Fruit fly (Drosophila melanogaster) whole organism, pupa: ENCODE data around the gene rtet.

Experiments
- CG10348 ChIP-seq: fragments of 200-800 bp; sonication (Bioruptor generic); IDR thresholded peaks from 2 replicates; pipeline ENCODE4 v1.3.6; 2022; ENCODE audit warnings: missing biosample characterization, missing genetic modification characterization
- CG12605 ChIP-seq: fragments of 200-800 bp; sonication (Bioruptor generic); IDR thresholded peaks from 2 replicates; pipeline ENCODE4 v1.3.6; 2022; ENCODE audit warnings: missing biosample characterization, missing genetic modification characterization
- CG13204 ChIP-seq: fragments of 200-800 bp; sonication (Bioruptor generic); optimal IDR thresholded peaks from 2 replicates; lab custom pipeline; 2018; ENCODE audit warnings: missing biosample characterization, mild to moderate bottlenecking, missing genetic modification characterization, moderate library complexity
- CG14655 ChIP-seq: fragments of 200-800 bp; sonication (Bioruptor generic); optimal IDR thresholded peaks from 3 replicates; lab custom pipeline; 2017; ENCODE audit warnings: mild to moderate bottlenecking, missing biosample characterization, missing genetic modification reagents, missing genetic modification characterization
- CG15710 ChIP-seq: fragments of 200-800 bp; sonication (Bioruptor generic); optimal IDR thresholded peaks from 2 replicates; lab custom pipeline; 2018; ENCODE audit warnings: missing biosample characterization, mild to moderate bottlenecking, missing genetic modification characterization, moderate library complexity
- CG17806 ChIP-seq: fragments of 200-800 bp; sonication (Bioruptor generic); optimal IDR thresholded peaks from 2 replicates; lab custom pipeline; 2018; ENCODE audit warnings: missing biosample characterization, mild to moderate bottlenecking, missing genetic modification characterization, moderate library complexity
- CG32121 ChIP-seq: fragments of 200-800 bp; sonication (Bioruptor generic); IDR thresholded peaks from 2 replicates; pipeline ENCODE4 v1.3.6; 2022; ENCODE audit warnings: missing biosample characterization, missing genetic modification characterization
- CG34367 ChIP-seq: fragments of 200-800 bp; sonication (Bioruptor generic); optimal IDR thresholded peaks from 2 replicates; lab custom pipeline; 2018; ENCODE audit warnings: missing biosample characterization, mild to moderate bottlenecking, missing genetic modification characterization
- CG4496 ChIP-seq: fragments of 200-800 bp; sonication (Bioruptor generic); IDR thresholded peaks from 3 replicates; pipeline ENCODE4 v1.3.6; 2022; ENCODE audit warnings: missing biosample characterization, missing genetic modification characterization
- CG8159 ChIP-seq: fragments of 200-800 bp; sonication (Bioruptor generic); optimal IDR thresholded peaks from 3 replicates; lab custom pipeline; 2018; ENCODE audit warnings: missing biosample characterization, mild to moderate bottlenecking, missing genetic modification characterization, moderate library complexity
- CG8301 ChIP-seq: fragments of 200-800 bp; sonication (Bioruptor generic); optimal IDR thresholded peaks from 2 replicates; lab custom pipeline; 2018; ENCODE audit warnings: missing biosample characterization, mild to moderate bottlenecking, missing genetic modification characterization
- CG9948 ChIP-seq: fragments of 200-800 bp; sonication (Bioruptor generic); optimal IDR thresholded peaks from 2 replicates; lab custom pipeline; 2018; ENCODE audit warnings: missing biosample characterization, mild to moderate bottlenecking, missing genetic modification characterization, moderate library complexity
- D1 ChIP-seq: fragments of 200-800 bp; sonication (Bioruptor generic); optimal IDR thresholded peaks from 2 replicates; lab custom pipeline; 2018; ENCODE audit warnings: missing biosample characterization, mild to moderate bottlenecking, missing genetic modification characterization, moderate library complexity
- EcR ChIP-seq: fragments of 200-800 bp; sonication (Bioruptor generic); optimal IDR thresholded peaks from 3 replicates; lab custom pipeline; 2019; ENCODE audit warnings: missing biosample characterization, missing genetic modification characterization, mild to moderate bottlenecking, moderate library complexity, missing genetic modification reagents
- Ets98B ChIP-seq: fragments of 200-800 bp; sonication (Bioruptor generic); IDR thresholded peaks from 2 replicates; pipeline ENCODE4 v1.3.6; 2022; ENCODE audit warnings: missing biosample characterization, missing genetic modification characterization
- Pif1A ChIP-seq: fragments of 200-800 bp; sonication (Bioruptor generic); optimal IDR thresholded peaks from 3 replicates; lab custom pipeline; 2016; ENCODE audit warnings: missing biosample characterization, missing genetic modification characterization
- Pif1B ChIP-seq: fragments of 200-800 bp; sonication (Bioruptor generic); optimal IDR thresholded peaks from 3 replicates; lab custom pipeline; 2016; ENCODE audit warnings: missing biosample characterization, missing genetic modification characterization
- Snoo ChIP-seq: fragments of 200-800 bp; sonication (Bioruptor generic); optimal IDR thresholded peaks from 3 replicates; lab custom pipeline; 2017; ENCODE audit warnings: missing biosample characterization, mild to moderate bottlenecking, missing genetic modification characterization, inconsistent platforms
- fd96Ca ChIP-seq: fragments of 200-800 bp; sonication (Bioruptor generic); IDR thresholded peaks from 3 replicates; pipeline ENCODE4 v1.3.6; 2022; ENCODE audit warnings: missing biosample characterization, missing genetic modification characterization
- gl ChIP-seq: fragments of 200-800 bp; sonication (Bioruptor generic); optimal IDR thresholded peaks from 2 replicates; lab custom pipeline; 2018; ENCODE audit warnings: missing biosample characterization, mild to moderate bottlenecking, missing genetic modification characterization
- rn ChIP-seq: fragments of 200-800 bp; sonication (Bioruptor generic); IDR thresholded peaks from 2 replicates; pipeline ENCODE4 v1.3.6; 2022; ENCODE audit warnings: missing biosample characterization, missing genetic modification characterization

Gene rtet

dm6 chr3R:21107907-21108591 is at the start of gene rtet, which contains the start of gene Sec15:
Gene rtet, plus strand, starts transcription at chr3R:21108446.
Gene Sec15, minus strand, starts transcription at chr3R:21107972.
- TF ChIP-seq CG34367 (tag; lab: Kevin White, UChicago) (peak; percentile 27), CG8159 (tag; lab: Kevin White, UChicago) (no peak), CG17806 (tag; lab: Kevin White, UChicago) (peak; percentile 6), fd96Ca (GFP tag; lab: Robert Waterston, UW) (peak; percentile 66), Pif1A (GFP tag; lab: Kevin White, UChicago) (no peak), rn (no peak), Pif1B (no peak), Ets98B (GFP tag; lab: Robert Waterston, UW) (peak; percentile 58), CG4496 (GFP tag; lab: Robert Waterston, UW) (peak; percentile 63; the same call in 1 of the 3 replicates), CG10348 (GFP tag; lab: Robert Waterston, UW) (no peak), CG13204 (GFP tag; lab: Kevin White, UChicago) (no peak), CG15710 (peak; percentile 47), Snoo (tag; lab: Kevin White, UChicago) (no peak), CG14655 (no peak), CG9948 (tag; lab: Kevin White, UChicago) (peak; percentile 30), CG8301 (tag; lab: Kevin White, UChicago) (no peak), gl (tag; lab: Kevin White, UChicago) (no peak), EcR (GFP tag; lab: Kevin White, UChicago) (no peak), CG12605 (peak; percentile 27; the same call in 1 of the 2 replicates), D1 (tag; lab: Kevin White, UChicago) (no peak), CG32121 (GFP tag; lab: Robert Waterston, UW) (peak; percentile 52)

DNA sequence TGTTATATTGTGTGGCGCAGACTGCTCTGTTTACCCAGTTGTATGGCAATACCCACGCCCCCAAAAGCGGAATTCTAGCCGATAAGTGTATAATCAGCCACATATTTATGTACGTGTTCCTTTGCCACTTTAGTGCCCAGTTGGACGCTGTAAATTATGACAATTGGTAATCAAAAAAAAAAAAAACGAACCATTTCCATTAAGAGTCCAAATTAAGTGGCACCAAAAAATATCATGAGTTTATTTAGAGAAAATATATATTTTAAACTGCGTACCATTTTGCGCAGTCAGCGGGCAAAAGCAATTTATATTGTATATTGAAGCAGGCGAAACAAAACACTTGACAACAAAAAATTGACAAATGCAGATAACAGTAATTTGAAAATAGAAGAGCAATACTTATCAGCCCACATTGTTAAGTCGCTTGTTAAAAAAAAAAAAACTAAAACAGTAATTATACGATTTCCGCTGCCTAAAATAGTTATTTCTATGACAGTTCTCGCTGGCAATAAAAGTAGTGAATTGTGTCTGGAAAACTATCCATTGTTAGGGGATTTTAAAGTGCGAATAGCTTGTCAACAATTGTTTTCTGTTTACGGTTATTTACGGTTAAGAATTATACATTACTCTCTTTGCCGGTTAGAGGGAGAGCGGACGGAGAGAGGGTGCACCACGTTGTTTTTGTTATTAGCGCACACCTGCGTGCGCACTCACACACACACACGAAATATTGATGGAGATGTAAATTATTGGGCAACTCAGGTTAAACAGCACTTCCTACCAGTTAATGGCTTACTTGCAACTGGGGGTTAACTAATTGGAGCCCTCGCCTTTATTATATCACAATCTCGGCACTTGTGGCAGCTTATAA is 48.5 kb upstream of the rtet start:
- TF ChIP-seq CG9948 (tag; lab: Kevin White, UChicago) (no peak), Pif1A (GFP tag; lab: Kevin White, UChicago) (no peak), CG4496 (GFP tag; lab: Robert Waterston, UW) (no peak), Ets98B (GFP tag; lab: Robert Waterston, UW) (no peak), D1 (tag; lab: Kevin White, UChicago) (no peak), CG8159 (tag; lab: Kevin White, UChicago) (no peak), CG15710 (no peak), CG32121 (GFP tag; lab: Robert Waterston, UW) (no peak), CG34367 (tag; lab: Kevin White, UChicago) (no peak), gl (tag; lab: Kevin White, UChicago) (no peak), Snoo (tag; lab: Kevin White, UChicago) (no peak), CG13204 (GFP tag; lab: Kevin White, UChicago) (no peak), CG10348 (GFP tag; lab: Robert Waterston, UW) (no peak), CG14655 (no peak), CG17806 (tag; lab: Kevin White, UChicago) (no peak), EcR (GFP tag; lab: Kevin White, UChicago) (no peak), Pif1B (no peak), fd96Ca (GFP tag; lab: Robert Waterston, UW) (no peak), rn (no peak)

DNA sequence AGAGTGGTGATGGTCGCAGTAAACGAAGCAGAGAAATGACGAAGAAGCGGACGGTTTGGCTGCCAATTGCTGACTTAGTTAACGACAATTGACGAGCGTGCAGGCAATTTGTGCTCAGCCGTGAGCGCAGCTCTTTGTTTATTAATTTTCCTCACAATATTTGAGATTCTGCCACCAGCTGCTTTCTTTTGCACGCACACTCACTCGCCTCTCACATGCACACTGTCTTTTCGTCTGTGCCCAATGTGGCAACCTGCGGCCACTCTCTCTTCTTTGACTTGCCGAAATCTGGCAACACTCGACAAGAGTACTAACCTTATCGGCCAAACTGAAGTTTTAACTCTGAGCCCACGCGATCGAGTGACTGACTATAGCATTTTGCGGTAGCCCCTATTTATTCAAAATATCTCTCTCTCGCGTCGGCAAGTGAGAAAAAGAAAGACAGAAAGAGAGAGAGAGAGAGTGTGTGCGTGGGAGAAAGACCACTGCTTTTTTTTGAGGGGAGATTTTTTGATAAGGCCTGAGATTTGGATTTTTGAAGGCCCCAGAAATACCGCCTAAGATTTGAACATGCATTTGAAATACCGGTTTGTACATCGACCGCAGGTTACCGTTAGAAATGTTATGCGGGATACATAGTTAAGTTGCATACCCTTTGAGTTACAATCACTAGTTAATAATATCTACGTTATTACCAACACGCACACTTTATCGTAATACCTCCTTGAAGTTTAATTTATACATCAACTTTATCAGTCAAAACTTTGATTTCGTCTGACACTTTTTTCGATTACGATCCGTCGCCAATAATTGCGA is 47.6 kb upstream of the rtet start, which contains the start of gene Mvl:
Gene Mvl, minus strand, starts transcription at position 371 of the 816 bp plus-strand sequence.
- TF ChIP-seq EcR (GFP tag; lab: Kevin White, UChicago) (peak; percentile 86), CG4496 (GFP tag; lab: Robert Waterston, UW) (peak; percentile 55; the same call in 2 of the 3 replicates), CG17806 (tag; lab: Kevin White, UChicago) (no peak), CG12605 (0 out of 2 replicates have a peak, but pooled peaks have one; percentile 12), Ets98B (GFP tag; lab: Robert Waterston, UW) (peak; percentile 41; the same call in 1 of the 2 replicates), D1 (tag; lab: Kevin White, UChicago) (no peak)

dm6 chr3R:21063433-21063832 is 44.8 kb upstream of the rtet start:
- no peak for TF ChIP-seq CG8301 (tag; lab: Kevin White, UChicago)
- TF ChIP-seq CG17806 (tag; lab: Kevin White, UChicago): no peak
- TF ChIP-seq CG9948 (tag; lab: Kevin White, UChicago): no peak
- no peak for TF ChIP-seq CG12605
- TF ChIP-seq CG4496 (GFP tag; lab: Robert Waterston, UW): no peak
- no peak for TF ChIP-seq Snoo (tag; lab: Kevin White, UChicago)
- TF ChIP-seq CG34367 (tag; lab: Kevin White, UChicago): no peak
- no peak for TF ChIP-seq EcR (GFP tag; lab: Kevin White, UChicago)
- no peak for TF ChIP-seq CG10348 (GFP tag; lab: Robert Waterston, UW)
- no peak for TF ChIP-seq Ets98B (GFP tag; lab: Robert Waterston, UW)
- no peak for TF ChIP-seq CG32121 (GFP tag; lab: Robert Waterston, UW)
- TF ChIP-seq rn: no peak
- no peak for TF ChIP-seq CG15710
- no peak for TF ChIP-seq D1 (tag; lab: Kevin White, UChicago)
- TF ChIP-seq CG8159 (tag; lab: Kevin White, UChicago): no peak
- TF ChIP-seq CG14655: no peak
- TF ChIP-seq CG13204 (GFP tag; lab: Kevin White, UChicago): no peak
